Fruit fly (Drosophila melanogaster): ENCODE data around the gene CG43703.

CG43703 gene

dm6 chr2L:3804641-3805273 is 39.5 kb downstream of the CG43703 start (continued):
- TF ChIP-seq CG2120 (GFP tag; optimal IDR thresholded peaks at IDR 0.05), result peak; percentile 97
- TF ChIP-seq knrl (GFP tag; IDR thresholded peaks at IDR 0.05; ENCODE audit: partially characterized antibody), result 0 out of 3 replicates have a peak, but pooled peaks have one; percentile 22
- peak; percentile 89 for TF ChIP-seq exex (tag; optimal IDR thresholded peaks at IDR 0.05)
- peak; percentile 99 for TF ChIP-seq bowl (GFP tag; IDR thresholded peaks at IDR 0.05)
- peak; percentile 98 for TF ChIP-seq jing (GFP tag; optimal IDR thresholded peaks at IDR 0.05)
- peak; percentile 97 to 98 for TF ChIP-seq Pdp1 (GFP tag; optimal IDR thresholded peaks at IDR 0.05)
- TF ChIP-seq CG1647 (GFP tag; optimal IDR thresholded peaks at IDR 0.05), result peak; percentile 97
- TF ChIP-seq trh (GFP tag; optimal IDR thresholded peaks at IDR 0.05), result peak; percentile 90
- peak; percentile 98 for TF ChIP-seq nom (GFP tag; optimal IDR thresholded peaks at IDR 0.05)
- TF ChIP-seq CG13287 (GFP tag; IDR thresholded peaks at IDR 0.05; ENCODE audit: partially characterized antibody), result no peak
- peak; percentile 93 for TF ChIP-seq CG3838 (GFP tag; optimal IDR thresholded peaks at IDR 0.05)
- TF ChIP-seq Usf (GFP tag; optimal IDR thresholded peaks at IDR 0.05), result peak; percentile 78
- TF ChIP-seq al (GFP tag; IDR thresholded peaks at IDR 0.05), result peak; percentile 89
- peak; percentile 96 for TF ChIP-seq dati (GFP tag; IDR thresholded peaks at IDR 0.05)
- peak; percentile 96 for TF ChIP-seq Rfx (GFP tag; IDR thresholded peaks at IDR 0.05)
- peak; percentile 95 for TF ChIP-seq pho (GFP tag; optimal IDR thresholded peaks at IDR 0.05)
- TF ChIP-seq D19A (tag; optimal IDR thresholded peaks at IDR 0.05), result peak; percentile 97
- TF ChIP-seq Camta (GFP tag; optimal IDR thresholded peaks at IDR 0.05), result peak; percentile 97
- TF ChIP-seq Hey (tag; optimal IDR thresholded peaks at IDR 0.05), result peak; percentile 89
- peak; percentile 98 for TF ChIP-seq CG6813 (GFP tag; optimal IDR thresholded peaks at IDR 0.05)
- TF ChIP-seq CG3163 (GFP tag; optimal IDR thresholded peaks at IDR 0.05), result peak; percentile 91
- TF ChIP-seq pros (GFP tag; optimal IDR thresholded peaks at IDR 0.05), result peak; percentile 78
- peak; percentile 97 for TF ChIP-seq lilli (GFP tag; optimal IDR thresholded peaks at IDR 0.05)
- TF ChIP-seq Gug (GFP tag; IDR thresholded peaks at IDR 0.05), result peak; percentile 97
- TF ChIP-seq CG15073 (GFP tag; optimal IDR thresholded peaks at IDR 0.05), result peak; percentile 81
- peak; percentile 98 for TF ChIP-seq chif (GFP tag; optimal IDR thresholded peaks at IDR 0.05)
- peak; percentile 96 for TF ChIP-seq CG7372 (GFP tag; IDR thresholded peaks at IDR 0.05)
- TF ChIP-seq sisA (GFP tag; IDR thresholded peaks at IDR 0.05), result peak; percentile 98
- peak; percentile 98 for TF ChIP-seq gce (GFP tag; IDR thresholded peaks at IDR 0.05)
- TF ChIP-seq CG3065 (GFP tag; optimal IDR thresholded peaks at IDR 0.05), result peak; percentile 86
- peak; percentile 98 for TF ChIP-seq CG17328 (GFP tag; IDR thresholded peaks at IDR 0.05)
- TF ChIP-seq CG7839 (tag; optimal IDR thresholded peaks at IDR 0.05), result peak; percentile 99
- TF ChIP-seq Scr (GFP tag; IDR thresholded peaks at IDR 0.05; ENCODE audit: partially characterized antibody), result 0 out of 2 replicates have a peak, but pooled peaks have one; percentile 25
- TF ChIP-seq CG7928 (GFP tag; optimal IDR thresholded peaks at IDR 0.05), result peak; percentile 77
- peak; percentile 94 for TF ChIP-seq CG17612 (GFP tag; IDR thresholded peaks at IDR 0.05)
- TF ChIP-seq MBD-R2 (GFP tag; IDR thresholded peaks at IDR 0.05), result peak; percentile 95
- no peak for TF ChIP-seq CG6791 (GFP tag; IDR thresholded peaks at IDR 0.05; ENCODE audit: partially characterized antibody)
- TF ChIP-seq tap (tag; optimal IDR thresholded peaks at IDR 0.05), result peak; percentile 99
- peak; percentile 98 for TF ChIP-seq CrebB (tag; optimal IDR thresholded peaks at IDR 0.05)
- TF ChIP-seq Hr39 (optimal IDR thresholded peaks at IDR 0.05), result no peak
- TF ChIP-seq sim (GFP tag; IDR thresholded peaks at IDR 0.05), result peak; percentile 98
- TF ChIP-seq CG18011 (GFP tag; optimal IDR thresholded peaks at IDR 0.05), result peak; percentile 83
- peak; percentile 98 for TF ChIP-seq btn (GFP tag; optimal IDR thresholded peaks at IDR 0.05)
- peak; percentile 93; the same call in 2 of the 3 replicates for TF ChIP-seq sr (GFP tag; IDR thresholded peaks at IDR 0.05)
- peak; percentile 99 for TF ChIP-seq vvl (GFP tag; IDR thresholded peaks at IDR 0.05)
- TF ChIP-seq Mrtf (GFP tag; IDR thresholded peaks at IDR 0.05), result peak; percentile 97
- TF ChIP-seq Taf1 (GFP tag; IDR thresholded peaks at IDR 0.05), result peak; percentile 92
- TF ChIP-seq CG8359 (GFP tag; optimal IDR thresholded peaks at IDR 0.05; ENCODE audit: borderline replicate concordance), result peak; percentile 95
- peak; percentile 95 for TF ChIP-seq CG11247 (GFP tag; IDR thresholded peaks at IDR 0.05)
- TF ChIP-seq gro (GFP tag; optimal IDR thresholded peaks at IDR 0.05), result peak; percentile 97

Data from whole organism, embryonic.